Fruit fly (Drosophila melanogaster) whole organism, embryonic: ENCODE data around the gene dnc.
A peak's percentile ranks its signal among the peaks of the same experiment; 100 is the strongest.

Experiments
- Awh ChIP-seq: fragments of 200-800 bp; sonication (Bioruptor generic); IDR thresholded peaks from 2 replicates; pipeline ENCODE4, ENCODE4 v1.3.6; 2022; ENCODE audit warnings: missing biosample characterization, missing genetic modification characterization
- CG10431 ChIP-seq: fragments of 200-800 bp; sonication (Bioruptor generic); optimal IDR thresholded peaks from 3 replicates; lab custom pipeline; 2018; ENCODE audit warnings: missing biosample characterization, mild to moderate bottlenecking, missing genetic modification characterization
- CG11085 ChIP-seq: fragments of 200-800 bp; sonication (Bioruptor generic); IDR thresholded peaks from 2 replicates; pipeline ENCODE4 v1.3.6; 2022; ENCODE audit warnings: missing biosample characterization, missing genetic modification characterization
- CG11456 ChIP-seq: fragments of 200-800 bp; sonication (Bioruptor generic); IDR thresholded peaks from 3 replicates; pipeline ENCODE4 v1.3.6; 2022; ENCODE audit warnings: missing biosample characterization, missing genetic modification characterization
- CG13624 ChIP-seq: fragments of 200-800 bp; sonication (Bioruptor generic); optimal IDR thresholded peaks from 2 replicates; lab custom pipeline; 2016; ENCODE audit warnings: missing biosample characterization, missing genetic modification characterization
- CG14050 ChIP-seq: fragments of 200-800 bp; sonication (Bioruptor generic); IDR thresholded peaks from 3 replicates; pipeline ENCODE4 v1.3.6; 2022; ENCODE audit warnings: missing biosample characterization, missing genetic modification characterization
- CG14441 ChIP-seq: fragments of 200-800 bp; sonication (Bioruptor generic); IDR thresholded peaks from 2 replicates; pipeline ENCODE4 v1.3.6; 2022; ENCODE audit warnings: missing biosample characterization, missing genetic modification characterization
- CG1602 ChIP-seq: fragments of 200-800 bp; sonication (Bioruptor generic); optimal IDR thresholded peaks from 3 replicates; lab custom pipeline; 2016; ENCODE audit warnings: missing biosample characterization, missing genetic modification characterization
- CG17912 ChIP-seq: fragments of 200-800 bp; sonication (Bioruptor generic); optimal IDR thresholded peaks from 2 replicates; lab custom pipeline; 2018; ENCODE audit warnings: missing biosample characterization, mild to moderate bottlenecking, missing genetic modification characterization
- CG18599 ChIP-seq: fragments of 200-800 bp; sonication (Bioruptor generic); optimal IDR thresholded peaks from 3 replicates; lab custom pipeline; 2017; ENCODE audit warnings: missing biosample characterization, missing genetic modification characterization, mild to moderate bottlenecking, moderate library complexity, missing genetic modification reagents
- CG2129 ChIP-seq: fragments of 200-800 bp; sonication (Bioruptor generic); IDR thresholded peaks from 2 replicates; pipeline ENCODE4 v1.3.6; 2022; ENCODE audit warnings: missing biosample characterization, missing genetic modification characterization; ENCODE audit not compliant: partially characterized antibody
- CG34422 ChIP-seq: fragments of 200-800 bp; sonication (Bioruptor generic); IDR thresholded peaks from 3 replicates; pipeline ENCODE4 v1.3.6; 2022; ENCODE audit warnings: missing biosample characterization, missing genetic modification characterization
- CG4424 ChIP-seq: fragments of 200-800 bp; sonication (Bioruptor generic); optimal IDR thresholded peaks from 3 replicates; lab custom pipeline; 2016; ENCODE audit warnings: missing biosample characterization, missing genetic modification characterization
- CG5180 ChIP-seq: fragments of 200-800 bp; sonication (Bioruptor generic); optimal IDR thresholded peaks from 3 replicates; lab custom pipeline; 2017; ENCODE audit warnings: missing biosample characterization, missing genetic modification characterization, mild to moderate bottlenecking, moderate library complexity, missing genetic modification reagents
- CG5245 ChIP-seq: fragments of 200-800 bp; sonication (Bioruptor generic); optimal IDR thresholded peaks from 3 replicates; lab custom pipeline; 2016; ENCODE audit warnings: missing biosample characterization, missing genetic modification characterization
- CG5953 ChIP-seq: fragments of 200-800 bp; sonication (Bioruptor generic); IDR thresholded peaks from 2 replicates; pipeline ENCODE4 v1.3.6; 2022; ENCODE audit warnings: missing biosample characterization, missing genetic modification characterization
- CG6175 ChIP-seq: fragments of 200-800 bp; sonication (Bioruptor generic); IDR thresholded peaks from 3 replicates; pipeline ENCODE4 v1.3.6; 2022; ENCODE audit warnings: missing biosample characterization, missing genetic modification characterization
- CG6765 ChIP-seq: fragments of 200-800 bp; sonication (Bioruptor generic); optimal IDR thresholded peaks from 3 replicates; lab custom pipeline; 2017; ENCODE audit warnings: missing biosample characterization, mild to moderate bottlenecking, missing genetic modification characterization
- CTCF ChIP-seq: fragments of 200-800 bp; sonication (Bioruptor generic); optimal IDR thresholded peaks from 2 replicates; lab custom pipeline; 2017; ENCODE audit warnings: missing biosample characterization, mild to moderate bottlenecking, missing genetic modification characterization, moderate library complexity
- GATAe ChIP-seq: fragments of 200-800 bp; sonication (Bioruptor generic); conservative IDR thresholded peaks from 2 replicates; pipeline ENCODE4 v1.3.6; 2022; ENCODE audit warnings: missing biosample characterization, missing genetic modification characterization
- H15 ChIP-seq: fragments of 200-800 bp; sonication (Bioruptor generic); IDR thresholded peaks from 3 replicates; pipeline ENCODE4 v1.3.6; 2022; ENCODE audit warnings: missing biosample characterization, missing genetic modification characterization
- H2.0 ChIP-seq: fragments of 200-800 bp; sonication (Bioruptor generic); IDR thresholded peaks from 2 replicates; pipeline ENCODE4 v1.3.6; 2022; ENCODE audit warnings: missing biosample characterization, missing genetic modification characterization
- HmgD ChIP-seq: fragments of 200-800 bp; sonication (Bioruptor generic); optimal IDR thresholded peaks from 3 replicates; lab custom pipeline; 2016; ENCODE audit warnings: missing biosample characterization, missing genetic modification characterization
- HmgZ ChIP-seq: fragments of 200-800 bp; sonication (Bioruptor generic); optimal IDR thresholded peaks from 2 replicates; lab custom pipeline; 2018; ENCODE audit warnings: missing biosample characterization, mild to moderate bottlenecking, missing genetic modification characterization
- Hr78 ChIP-seq, 2 experiments: fragments of 200-800 bp in 1 of 2; fragments of >200 bp in 1 of 2; sonication (Bioruptor generic) in 1 of 2; optimal IDR thresholded peaks; 2 replicates each; lab custom pipeline; 2017 to 2019; ENCODE audit warnings: missing biosample characterization in 2 of 2, missing genetic modification characterization in 2 of 2, mild to moderate bottlenecking in 1 of 2, moderate library complexity in 1 of 2
- Max ChIP-seq: fragments of 200-800 bp; sonication (Bioruptor generic); optimal IDR thresholded peaks from 2 replicates; lab custom pipeline; 2016; ENCODE audit warnings: missing biosample characterization, mild to moderate bottlenecking, missing genetic modification characterization
- Mes4 ChIP-seq: fragments of 200-800 bp; sonication (Bioruptor generic); optimal IDR thresholded peaks from 2 replicates; lab custom pipeline; 2016; ENCODE audit warnings: missing biosample characterization, missing genetic modification characterization
- Nf-YA ChIP-seq: fragments of 200-800 bp; sonication (Bioruptor generic); IDR thresholded peaks from 2 replicates; pipeline ENCODE4 v1.3.6; 2022; ENCODE audit warnings: missing biosample characterization, missing genetic modification characterization
- Oaz ChIP-seq: fragments of 200-800 bp; sonication (Bioruptor generic); IDR thresholded peaks from 2 replicates; pipeline ENCODE4 v1.3.6; 2022; ENCODE audit warnings: missing biosample characterization, missing genetic modification characterization
- Scr ChIP-seq: fragments of 200-800 bp; sonication (Bioruptor generic); IDR thresholded peaks from 2 replicates; pipeline ENCODE4 v1.3.6; 2022; ENCODE audit warnings: missing biosample characterization, missing genetic modification characterization; ENCODE audit not compliant: partially characterized antibody
- Sox102F ChIP-seq: fragments of 200-800 bp; sonication (Bioruptor generic); optimal IDR thresholded peaks from 2 replicates; lab custom pipeline; 2018; ENCODE audit warnings: missing biosample characterization, mild to moderate bottlenecking, missing genetic modification characterization, moderate library complexity
- ab ChIP-seq: fragments of 200-800 bp; sonication (Bioruptor generic); optimal IDR thresholded peaks from 2 replicates; lab custom pipeline; 2016; ENCODE audit warnings: missing biosample characterization, missing genetic modification characterization
- ap ChIP-seq: fragments of 200-800 bp; sonication (Bioruptor generic); IDR thresholded peaks from 2 replicates; pipeline ENCODE4 v1.3.6; 2022; ENCODE audit warnings: missing biosample characterization, missing genetic modification characterization
- caup ChIP-seq: fragments of 200-800 bp; sonication (Bioruptor generic); optimal IDR thresholded peaks from 3 replicates; lab custom pipeline; 2017; ENCODE audit warnings: missing biosample characterization, mild to moderate bottlenecking, missing genetic modification characterization, moderate library complexity; ENCODE audit not compliant: severe bottlenecking
- crc ChIP-seq: fragments of 200-800 bp; sonication (Bioruptor generic); optimal IDR thresholded peaks from 2 replicates; lab custom pipeline; 2016; ENCODE audit warnings: missing biosample characterization, missing genetic modification characterization
- exex ChIP-seq: fragments of 200-800 bp; sonication (Bioruptor generic); optimal IDR thresholded peaks from 4 replicates; lab custom pipeline; 2018; ENCODE audit warnings: missing biosample characterization, mild to moderate bottlenecking, missing genetic modification characterization, moderate library complexity
- eyg ChIP-seq: fragments of 200-800 bp; sonication (Bioruptor generic); optimal IDR thresholded peaks from 3 replicates; lab custom pipeline; 2016; ENCODE audit warnings: missing biosample characterization, missing genetic modification characterization
- fd96Cb ChIP-seq: fragments of 200-800 bp; sonication (Bioruptor generic); optimal IDR thresholded peaks from 2 replicates; lab custom pipeline; 2018; ENCODE audit warnings: missing biosample characterization, mild to moderate bottlenecking, missing genetic modification characterization, moderate library complexity
- gem ChIP-seq: fragments of 200-800 bp; sonication (Bioruptor generic); optimal IDR thresholded peaks from 2 replicates; lab custom pipeline; 2019; ENCODE audit warnings: missing biosample characterization, mild to moderate bottlenecking, missing genetic modification characterization, moderate library complexity
- insv ChIP-seq, 2 experiments: fragments of 200-800 bp; sonication (Bioruptor generic); optimal IDR thresholded peaks; 3 replicates each; lab custom pipeline; 2016 to 2018; ENCODE audit warnings: missing biosample characterization in 2 of 2, missing genetic modification characterization in 2 of 2
- kay ChIP-seq: fragments of 200-800 bp; sonication (Bioruptor generic); optimal IDR thresholded peaks from 2 replicates; lab custom pipeline; 2016; ENCODE audit warnings: missing biosample characterization, missing genetic modification characterization
- lov ChIP-seq, 2 experiments: fragments of 200-800 bp in 1 of 2; fragments of >200 bp in 1 of 2; sonication (Bioruptor generic) in 1 of 2; IDR thresholded peaks in 1 of 2; optimal IDR thresholded peaks in 1 of 2; 2 replicates in 1 of 2; 3 replicates in 1 of 2; pipeline versions ENCODE4 v1.3.6 to Lab custom; 2017 to 2022; ENCODE audit warnings: missing biosample characterization in 1 of 2, missing genetic modification characterization in 1 of 2
- nerfin-2 ChIP-seq: fragments of 200-800 bp; sonication (Bioruptor generic); IDR thresholded peaks from 2 replicates; pipeline ENCODE4 v1.3.6; 2022; ENCODE audit warnings: missing biosample characterization, missing genetic modification characterization; ENCODE audit not compliant: partially characterized antibody
- otp ChIP-seq: fragments of 200-800 bp; sonication (Bioruptor generic); IDR thresholded peaks from 3 replicates; pipeline ENCODE4, ENCODE4 v1.3.6; 2022; ENCODE audit warnings: missing biosample characterization, missing genetic modification characterization
- pho ChIP-seq: fragments of 200-800 bp; sonication (Bioruptor generic); optimal IDR thresholded peaks from 2 replicates; lab custom pipeline; 2016; ENCODE audit warnings: missing biosample characterization, missing genetic modification characterization
- ranshi ChIP-seq: fragments of 200-800 bp; sonication (Bioruptor generic); IDR thresholded peaks from 2 replicates; pipeline ENCODE4 v1.3.6; 2022; ENCODE audit warnings: missing biosample characterization, missing genetic modification characterization
- sd ChIP-seq: fragments of 200-800 bp; sonication (Bioruptor generic); optimal IDR thresholded peaks from 3 replicates; lab custom pipeline; 2018; ENCODE audit warnings: missing biosample characterization, mild to moderate bottlenecking, missing genetic modification characterization, moderate library complexity
- sens ChIP-seq: fragments of 200-800 bp; sonication (Bioruptor generic); peaks from one replicate; lab custom pipeline; 2016; ENCODE audit warnings: missing biosample characterization, missing genetic modification characterization
- sug ChIP-seq: fragments of 200-800 bp; optimal IDR thresholded peaks from 2 replicates; lab custom pipeline; 2019; ENCODE audit warnings: missing biosample characterization, mild to moderate bottlenecking, missing genetic modification characterization, moderate library complexity
- unc-4 ChIP-seq: fragments of 200-800 bp; sonication (Bioruptor generic); IDR thresholded peaks from 2 replicates; pipeline ENCODE4 v1.3.6; 2022; ENCODE audit warnings: missing biosample characterization, missing genetic modification characterization; ENCODE audit not compliant: partially characterized antibody

The dnc gene

dm6 chrX:3186550-3186949 is 10.3 kb downstream of the dnc start (continued):
- no peak for TF ChIP-seq HmgD (GFP tag; lab: Kevin White, UChicago)
- peak in 1 of 2 experiments; percentile 81 for TF ChIP-seq insv (GFP tag; optimal IDR thresholded peaks at IDR 0.05; lab: Kevin White, UChicago)
- no peak for TF ChIP-seq CG13624
- no peak for TF ChIP-seq CG5953 (GFP tag; lab: Robert Waterston, UW)
- no peak for TF ChIP-seq CG5245 (GFP tag; lab: Kevin White, UChicago)
- no peak for TF ChIP-seq CG10431 (GFP tag; lab: Kevin White, UChicago)
- no peak for TF ChIP-seq pho
- TF ChIP-seq CG4424, result no peak
- no peak for TF ChIP-seq gem (tag; lab: Kevin White, UChicago)
- no peak for TF ChIP-seq H2.0
- TF ChIP-seq sug (tag; lab: Kevin White, UChicago), result peak; percentile 39
- TF ChIP-seq unc-4 (GFP tag; lab: Robert Waterston, UW), result no peak
- no peak for TF ChIP-seq CG34422 (GFP tag; lab: Robert Waterston, UW)
- TF ChIP-seq Sox102F (GFP tag; lab: Kevin White, UChicago), result no peak
- no peak for TF ChIP-seq CG11456 (GFP tag; lab: Robert Waterston, UW)
- TF ChIP-seq ap (GFP tag; lab: Robert Waterston, UW), result no peak
- TF ChIP-seq otp (GFP tag; lab: Robert Waterston, UW), result no peak
- TF ChIP-seq sd, result peak; percentile 77
- TF ChIP-seq exex (tag; lab: Kevin White, UChicago), result peak; percentile 47
- no peak for TF ChIP-seq Nf-YA (GFP tag; lab: Robert Waterston, UW)
- no peak for TF ChIP-seq eyg (GFP tag; lab: Kevin White, UChicago)
- TF ChIP-seq Scr (GFP tag; lab: Robert Waterston, UW), result no peak
- TF ChIP-seq GATAe (GFP tag; lab: Robert Waterston, UW), result peak; percentile 68
- TF ChIP-seq CG14441, result peak; percentile 8; the same call in 1 of the 2 replicates
- TF ChIP-seq kay (GFP tag; lab: Kevin White, UChicago), result no peak
- TF ChIP-seq ab (GFP tag; lab: Kevin White, UChicago), result no peak
- TF ChIP-seq CG18599 (GFP tag; lab: Kevin White, UChicago), result peak; percentile 16

DNA sequence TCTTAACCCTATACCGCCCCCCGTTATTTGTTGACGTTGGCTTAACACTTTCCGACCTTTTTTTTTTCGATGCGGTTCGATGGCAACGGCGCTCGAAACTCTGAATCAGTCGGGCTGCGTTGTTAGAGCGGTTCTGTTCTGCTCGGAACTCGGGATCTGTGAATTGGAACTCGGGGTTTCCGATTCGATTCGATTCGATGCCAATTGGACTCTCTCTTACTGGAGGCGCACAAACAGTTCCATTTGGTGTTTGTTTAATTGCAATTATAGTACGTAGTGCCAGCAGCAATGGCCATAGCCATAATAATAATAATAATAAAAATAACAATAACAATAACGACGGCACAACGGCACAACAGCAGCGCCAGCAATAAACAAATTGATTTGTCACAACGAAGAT is 11.4 kb downstream of the dnc start:
- TF ChIP-seq insv (GFP tag; optimal IDR thresholded peaks at IDR 0.05; lab: Kevin White, UChicago), result peak; percentile 4 to 92
- no peak for TF ChIP-seq CG6765 (GFP tag; lab: Kevin White, UChicago)
- no peak for TF ChIP-seq nerfin-2 (GFP tag; lab: Robert Waterston, UW)
- no peak for TF ChIP-seq Awh (GFP tag; lab: Robert Waterston, UW)
- peak; percentile 33 for TF ChIP-seq sens (GFP tag; lab: Kevin White, UChicago)
- TF ChIP-seq HmgZ, result no peak
- peak; percentile 23 for TF ChIP-seq CG5180 (GFP tag; lab: Kevin White, UChicago)
- TF ChIP-seq, all 482 proteins: peak for 3

DNA sequence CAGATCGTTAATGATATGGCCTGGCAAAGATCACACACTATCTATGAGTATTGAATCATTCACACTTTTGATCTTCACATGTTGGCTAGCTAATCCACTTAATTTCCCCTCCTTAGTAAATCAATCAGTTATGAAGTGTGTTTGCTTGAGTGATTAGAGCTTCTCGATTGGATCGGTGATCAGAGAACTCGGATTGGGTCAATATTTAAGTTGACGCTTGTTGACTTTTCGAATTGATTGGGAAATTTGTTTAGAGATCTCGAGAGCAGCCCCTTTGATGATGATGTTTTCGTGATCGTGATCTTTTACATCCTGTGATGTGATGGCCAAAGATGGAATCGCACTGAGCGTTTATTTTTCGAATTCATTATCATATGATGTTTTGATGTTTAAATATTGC is 12.2 kb downstream of the dnc start:
- TF ChIP-seq fd96Cb (tag; lab: Kevin White, UChicago) (no peak), lov (optimal IDR thresholded peaks at IDR 0.05; lab: Kevin White, UChicago) (no peak), lov (GFP tag; IDR thresholded peaks at IDR 0.05; lab: Robert Waterston, UW) (no peak), H15 (GFP tag; lab: Robert Waterston, UW) (no peak), Oaz (GFP tag; lab: Robert Waterston, UW) (no peak), crc (GFP tag; lab: Kevin White, UChicago) (no peak), Hr78 (GFP tag; optimal IDR thresholded peaks at IDR 0.05; lab: Kevin White, UChicago) (no peak), CG6175 (GFP tag; lab: Robert Waterston, UW) (no peak), caup (peak; percentile 70), CG14050 (GFP tag; lab: Robert Waterston, UW) (no peak), CTCF (no peak), Mes4 (GFP tag; lab: Kevin White, UChicago) (no peak), Max (GFP tag; lab: Kevin White, UChicago) (no peak), CG17912 (GFP tag; lab: Kevin White, UChicago) (peak; percentile 51), CG2129 (GFP tag; lab: Robert Waterston, UW) (no peak), ranshi (GFP tag; lab: Robert Waterston, UW) (no peak), CG11085 (GFP tag; lab: Robert Waterston, UW) (no peak), CG1602 (GFP tag; lab: Kevin White, UChicago) (no peak)
